Worm (Caenorhabditis elegans) whole organism, mixed stage, embryonic: ENCODE measurements around the gene chil-21.
"Not testable (repeated sequence)": the region's sequence is repeated elsewhere in the genome, so short reads cannot be mapped to it uniquely, and the experiment has no call there.

Source experiments
- ces-1 ChIP-seq: fragments of 150-350 bp; optimal IDR thresholded peaks from 2 replicates; lab custom pipeline; 2014; ENCODE audit warnings: missing biosample characterization, missing genetic modification reagents, missing genetic modification characterization
- hlh-1 ChIP-seq: fragments of 150-350 bp; optimal IDR thresholded peaks from 2 replicates; lab custom pipeline; 2014; ENCODE audit warnings: missing biosample characterization, missing genetic modification reagents, missing genetic modification characterization
- lin-13 ChIP-seq: fragments of 150-350 bp; optimal IDR thresholded peaks from 2 replicates; lab custom pipeline; 2014; ENCODE audit warnings: missing biosample characterization, missing genetic modification characterization
- nhr-28 ChIP-seq: fragments of 150-350 bp; optimal IDR thresholded peaks from 2 replicates; lab custom pipeline; 2014; ENCODE audit warnings: missing biosample characterization, missing genetic modification characterization
- tbx-8 ChIP-seq: fragments of 200-800 bp; sonication (Bioruptor generic); optimal IDR thresholded peaks from 2 replicates; lab custom pipeline; 2018; ENCODE audit warnings: mild to moderate bottlenecking, missing genetic modification characterization, moderate library complexity, missing compliant biosample characterization
- unc-39 ChIP-seq: fragments of 150-350 bp; optimal IDR thresholded peaks from 2 replicates; lab custom pipeline; 2014; ENCODE audit warnings: missing biosample characterization, missing genetic modification characterization
- zip-8 ChIP-seq: fragments of 150-350 bp; optimal IDR thresholded peaks from 2 replicates; lab custom pipeline; 2014; ENCODE audit warnings: missing biosample characterization, missing genetic modification characterization
- ztf-11 ChIP-seq: fragments of 150-350 bp; optimal IDR thresholded peaks from 2 replicates; lab custom pipeline; 2014; ENCODE audit warnings: missing biosample characterization, missing genetic modification characterization

ce11 chrII:9461881-9462280, at the start of gene chil-21:
- not testable (repeated sequence) for TF ChIP-seq hlh-1 (tag; lab: Kevin White, UChicago); lin-13 (tag; lab: Kevin White, UChicago); zip-8 (tag; lab: Kevin White, UChicago); ztf-11; tbx-8 (GFP tag; lab: Kevin White, UChicago); unc-39 (tag; lab: Kevin White, UChicago); ces-1; nhr-28 (tag; lab: Kevin White, UChicago)
